Fruit fly (Drosophila melanogaster) whole organism, embryonic: ENCODE measurements around the gene CG46458.
A peak's percentile ranks its signal among the peaks of the same experiment; 100 is the strongest.

Source experiments
- Ada2b ChIP-seq: fragments of 200-800 bp; sonication (Bioruptor generic); IDR thresholded peaks from 2 replicates; pipeline ENCODE4 v1.3.6; 2022; ENCODE audit warnings: missing biosample characterization, missing genetic modification characterization
- CG10274 ChIP-seq: fragments of 200-800 bp; sonication (Bioruptor generic); optimal IDR thresholded peaks from 3 replicates; lab custom pipeline; 2017; ENCODE audit warnings: missing biosample characterization, mild to moderate bottlenecking, missing genetic modification characterization
- CG10462 ChIP-seq: fragments of 200-800 bp; sonication (Bioruptor generic); optimal IDR thresholded peaks from 2 replicates; lab custom pipeline; 2016; ENCODE audit warnings: missing biosample characterization, missing genetic modification characterization
- CG11247 ChIP-seq: fragments of 200-800 bp; sonication (Bioruptor generic); IDR thresholded peaks from 2 replicates; pipeline ENCODE4 v1.3.6; 2022; ENCODE audit warnings: missing biosample characterization, missing genetic modification characterization
- CG11398 ChIP-seq: fragments of 200-800 bp; sonication (Bioruptor generic); optimal IDR thresholded peaks from 2 replicates; lab custom pipeline; 2016; ENCODE audit warnings: missing biosample characterization, missing genetic modification characterization
- CG12769 ChIP-seq: fragments of 200-800 bp; sonication (Bioruptor generic); optimal IDR thresholded peaks from 2 replicates; lab custom pipeline; 2019; ENCODE audit warnings: missing biosample characterization, mild to moderate bottlenecking, missing genetic modification characterization, moderate library complexity
- CG15269 ChIP-seq: fragments of 200-800 bp; sonication (Bioruptor generic); optimal IDR thresholded peaks from 2 replicates; lab custom pipeline; 2018; ENCODE audit warnings: missing biosample characterization, mild to moderate bottlenecking, missing genetic modification characterization, moderate library complexity
- CG1647 ChIP-seq: fragments of 200-800 bp; sonication (Bioruptor generic); optimal IDR thresholded peaks from 3 replicates; lab custom pipeline; 2016; ENCODE audit warnings: missing biosample characterization, missing genetic modification characterization
- CG16779 ChIP-seq: fragments of 200-800 bp; sonication (Bioruptor generic); IDR thresholded peaks from 2 replicates; pipeline ENCODE4 v1.3.6; 2022; ENCODE audit warnings: missing biosample characterization, missing genetic modification characterization
- CG16813 ChIP-seq: fragments of 200-800 bp; sonication (Bioruptor generic); IDR thresholded peaks from 3 replicates; pipeline ENCODE4 v1.3.6; 2022; ENCODE audit warnings: missing biosample characterization, missing genetic modification characterization; ENCODE audit not compliant: partially characterized antibody
- CG17359 ChIP-seq: fragments of 200-800 bp; sonication (Bioruptor generic); optimal IDR thresholded peaks from 3 replicates; lab custom pipeline; 2018; ENCODE audit warnings: missing biosample characterization, mild to moderate bottlenecking, missing genetic modification characterization, moderate library complexity
- CG17829 ChIP-seq: fragments of 200-800 bp; optimal IDR thresholded peaks from 2 replicates; lab custom pipeline; 2019; ENCODE audit warnings: missing biosample characterization, mild to moderate bottlenecking, missing genetic modification characterization, moderate library complexity
- CG18011 ChIP-seq: fragments of 200-800 bp; sonication (Bioruptor generic); optimal IDR thresholded peaks from 2 replicates; lab custom pipeline; 2017; ENCODE audit warnings: missing biosample characterization, missing genetic modification characterization, mild to moderate bottlenecking, moderate library complexity, missing genotype
- CG2120 ChIP-seq: fragments of 200-800 bp; sonication (Bioruptor generic); optimal IDR thresholded peaks from 3 replicates; lab custom pipeline; 2016; ENCODE audit warnings: missing biosample characterization, missing genetic modification characterization
- CG3163 ChIP-seq: fragments of 200-800 bp; sonication (Bioruptor generic); optimal IDR thresholded peaks from 3 replicates; lab custom pipeline; 2016; ENCODE audit warnings: missing biosample characterization, missing genetic modification characterization
- CG3838 ChIP-seq: fragments of 200-800 bp; sonication (Bioruptor generic); optimal IDR thresholded peaks from 3 replicates; lab custom pipeline; 2016; ENCODE audit warnings: missing biosample characterization, missing genetic modification characterization
- CG7271 ChIP-seq: fragments of 200-800 bp; sonication (Bioruptor generic); optimal IDR thresholded peaks from 2 replicates; lab custom pipeline; 2018; ENCODE audit warnings: missing biosample characterization, mild to moderate bottlenecking, missing genetic modification characterization, moderate library complexity
- Ets65A ChIP-seq: fragments of 200-800 bp; sonication (Bioruptor generic); peaks from one replicate; lab custom pipeline; 2016; ENCODE audit warnings: missing biosample characterization, missing genetic modification characterization
- Gug ChIP-seq: fragments of 200-800 bp; sonication (Bioruptor generic); IDR thresholded peaks from 4 replicates; pipeline ENCODE4 v1.3.6; 2022; ENCODE audit warnings: missing biosample characterization, missing genetic modification characterization
- HHEX ChIP-seq: fragments of 200-800 bp; sonication (Bioruptor generic); optimal IDR thresholded peaks from 3 replicates; lab custom pipeline; 2017; ENCODE audit warnings: missing biosample characterization, mild to moderate bottlenecking, missing genetic modification characterization, missing genetic modification reagents
- Hey ChIP-seq: fragments of 200-800 bp; sonication (Bioruptor generic); optimal IDR thresholded peaks from 3 replicates; lab custom pipeline; 2018; ENCODE audit warnings: missing biosample characterization, mild to moderate bottlenecking, missing genetic modification characterization
- Hr39 ChIP-seq: fragments of >200 bp; optimal IDR thresholded peaks from 2 replicates; lab custom pipeline; 2017
- Kr ChIP-seq: fragments of 200-800 bp; sonication (Bioruptor generic); optimal IDR thresholded peaks from 2 replicates; lab custom pipeline; 2017; ENCODE audit warnings: missing biosample characterization, mild to moderate bottlenecking, missing genetic modification characterization
- NK7.1 ChIP-seq: fragments of 200-800 bp; sonication (Bioruptor generic); optimal IDR thresholded peaks from 3 replicates; lab custom pipeline; 2016; ENCODE audit warnings: missing biosample characterization, missing genetic modification characterization
- Ptx1 ChIP-seq: fragments of 200-800 bp; sonication (Bioruptor generic); IDR thresholded peaks from 2 replicates; pipeline ENCODE4 v1.3.6; 2022; ENCODE audit warnings: missing biosample characterization, missing genetic modification characterization
- Sox102F ChIP-seq: fragments of 200-800 bp; sonication (Bioruptor generic); optimal IDR thresholded peaks from 2 replicates; lab custom pipeline; 2018; ENCODE audit warnings: missing biosample characterization, mild to moderate bottlenecking, missing genetic modification characterization, moderate library complexity
- TFAM ChIP-seq: fragments of 200-800 bp; sonication (Bioruptor generic); optimal IDR thresholded peaks from 2 replicates; lab custom pipeline; 2017; ENCODE audit warnings: missing biosample characterization, missing genetic modification characterization, inconsistent platforms
- Trl ChIP-seq, 3 experiments: fragments of >200 bp in 2 of 3; fragments of 200-800 bp in 1 of 3; sonication (Bioruptor generic) in 1 of 3; optimal IDR thresholded peaks; 2 replicates in 1 of 3; 3 replicates in 2 of 3; lab custom pipeline; 2016 to 2017; ENCODE audit warnings: missing biosample characterization in 1 of 3, missing genetic modification characterization in 1 of 3
- al ChIP-seq: fragments of 200-800 bp; sonication (Bioruptor generic); IDR thresholded peaks from 2 replicates; pipeline ENCODE4 v1.3.6; 2022; ENCODE audit warnings: missing biosample characterization, missing genetic modification characterization
- br ChIP-seq: fragments of >200 bp; optimal IDR thresholded peaks from 2 replicates; lab custom pipeline; 2017
- cwo ChIP-seq: fragments of 200-800 bp; sonication (Bioruptor generic); optimal IDR thresholded peaks from 3 replicates; lab custom pipeline; 2017; ENCODE audit warnings: missing biosample characterization, missing genetic modification characterization, mild to moderate bottlenecking, moderate library complexity, missing genetic modification reagents
- danr ChIP-seq: fragments of 200-800 bp; sonication (Bioruptor generic); IDR thresholded peaks from 2 replicates; pipeline ENCODE4 v1.3.6; 2022; ENCODE audit warnings: missing biosample characterization, missing genetic modification characterization
- dati ChIP-seq: fragments of 200-800 bp; sonication (Bioruptor generic); IDR thresholded peaks from 2 replicates; pipeline ENCODE4 v1.3.6; 2022; ENCODE audit warnings: missing biosample characterization, missing genetic modification characterization
- dmrt11E ChIP-seq: fragments of 200-800 bp; sonication (Bioruptor generic); optimal IDR thresholded peaks from 3 replicates; lab custom pipeline; 2018; ENCODE audit warnings: missing biosample characterization, mild to moderate bottlenecking, missing genetic modification characterization, moderate library complexity
- eyg ChIP-seq: fragments of 200-800 bp; sonication (Bioruptor generic); optimal IDR thresholded peaks from 3 replicates; lab custom pipeline; 2016; ENCODE audit warnings: missing biosample characterization, missing genetic modification characterization
- gcm ChIP-seq: fragments of 200-800 bp; sonication (Bioruptor generic); optimal IDR thresholded peaks from 2 replicates; lab custom pipeline; 2019; ENCODE audit warnings: missing biosample characterization, mild to moderate bottlenecking, missing genetic modification characterization, moderate library complexity
- hb ChIP-seq: fragments of 200-800 bp; sonication (Bioruptor generic); IDR thresholded peaks from 3 replicates; pipeline ENCODE4 v1.3.6; 2022; ENCODE audit warnings: missing biosample characterization, missing genetic modification characterization; ENCODE audit not compliant: partially characterized antibody
- hbn ChIP-seq: fragments of 200-800 bp; sonication (Bioruptor generic); IDR thresholded peaks from 2 replicates; pipeline ENCODE4 v1.3.6; 2022; ENCODE audit warnings: missing biosample characterization, missing genetic modification characterization; ENCODE audit not compliant: partially characterized antibody
- hkb ChIP-seq, 2 experiments: fragments of 200-800 bp in 1 of 2; fragments of >200 bp in 1 of 2; sonication (Bioruptor generic) in 1 of 2; IDR thresholded peaks in 1 of 2; optimal IDR thresholded peaks in 1 of 2; 2 replicates each; pipeline versions ENCODE4 v1.3.6 to Lab custom; 2017 to 2022; ENCODE audit warnings: missing biosample characterization in 1 of 2, missing genetic modification characterization in 1 of 2
- ind ChIP-seq: fragments of 200-800 bp; sonication (Bioruptor generic); optimal IDR thresholded peaks from 3 replicates; lab custom pipeline; 2016; ENCODE audit warnings: missing biosample characterization, missing genetic modification characterization
- nom ChIP-seq: fragments of 200-800 bp; sonication (Bioruptor generic); optimal IDR thresholded peaks from 2 replicates; lab custom pipeline; 2017; ENCODE audit warnings: missing biosample characterization, missing genetic modification characterization, mild to moderate bottlenecking, moderate library complexity, missing genetic modification reagents
- pita ChIP-seq: fragments of 200-800 bp; sonication (Bioruptor generic); optimal IDR thresholded peaks from 2 replicates; lab custom pipeline; 2017; ENCODE audit warnings: missing biosample characterization, mild to moderate bottlenecking, missing genetic modification characterization
- sc ChIP-seq, 3 experiments: fragments of >200 bp in 2 of 3; fragments of 200-800 bp in 1 of 3; sonication (Bioruptor generic) in 1 of 3; optimal IDR thresholded peaks; 2 replicates in 2 of 3; 3 replicates in 1 of 3; lab custom pipeline; 2017; ENCODE audit warnings: mild to moderate bottlenecking in 1 of 3, missing biosample characterization in 1 of 3, missing genetic modification characterization in 1 of 3, missing genetic modification reagents in 1 of 3
- sisA ChIP-seq: fragments of 200-800 bp; sonication (Bioruptor generic); IDR thresholded peaks from 2 replicates; pipeline ENCODE4 v1.3.6; 2022; ENCODE audit warnings: missing biosample characterization, missing genetic modification characterization
- stwl ChIP-seq: fragments of 200-800 bp; sonication (Bioruptor generic); optimal IDR thresholded peaks from 3 replicates; lab custom pipeline; 2018; ENCODE audit warnings: missing biosample characterization, mild to moderate bottlenecking, missing genetic modification characterization, moderate library complexity
- usp ChIP-seq: fragments of >200 bp; optimal IDR thresholded peaks from 2 replicates; lab custom pipeline; 2017; ENCODE audit warnings: missing biosample characterization, missing genetic modification characterization
- vnd ChIP-seq: fragments of 200-800 bp; sonication (Bioruptor generic); IDR thresholded peaks from 3 replicates; pipeline ENCODE4 v1.3.6; 2022; ENCODE audit warnings: missing biosample characterization, missing genetic modification characterization; ENCODE audit not compliant: partially characterized antibody
- vvl ChIP-seq: fragments of 200-800 bp; sonication (Bioruptor generic); IDR thresholded peaks from 2 replicates; pipeline ENCODE4 v1.3.6; 2022; ENCODE audit warnings: missing biosample characterization, missing genetic modification characterization
- wor ChIP-seq: fragments of 200-800 bp; sonication (Bioruptor generic); IDR thresholded peaks from 2 replicates; pipeline ENCODE4 v1.3.6; 2022; ENCODE audit warnings: missing biosample characterization, missing genetic modification characterization
- zen2 ChIP-seq: fragments of 200-800 bp; sonication (Bioruptor generic); IDR thresholded peaks from 3 replicates; pipeline ENCODE4 v1.3.6; 2022; ENCODE audit warnings: missing biosample characterization, missing genetic modification characterization; ENCODE audit not compliant: partially characterized antibody
- zfh2 ChIP-seq: fragments of 200-800 bp; sonication (Bioruptor generic); optimal IDR thresholded peaks from 2 replicates; lab custom pipeline; 2016; ENCODE audit warnings: missing biosample characterization, missing genetic modification characterization

Gene CG46458

dm6 chr3R:6919974-6920373 is 38.2 kb downstream of the CG46458 start (continued):
- TF ChIP-seq TFAM (GFP tag; lab: Kevin White, UChicago) = no peak
- peak; percentile 65 for TF ChIP-seq HHEX (GFP tag; lab: Kevin White, UChicago)
- TF ChIP-seq Hey = no peak
- peak; percentile 5 for TF ChIP-seq eyg (GFP tag; lab: Kevin White, UChicago)
- no peak for TF ChIP-seq CG7271 (tag; lab: Kevin White, UChicago)
- no peak for TF ChIP-seq Kr
- peak; percentile 60 for TF ChIP-seq CG2120
- no peak for TF ChIP-seq vnd
- peak; percentile 85 for TF ChIP-seq sisA (GFP tag; lab: Robert Waterston, UW)
- TF ChIP-seq nom (GFP tag; lab: Kevin White, UChicago) = no peak
- TF ChIP-seq sc (optimal IDR thresholded peaks at IDR 0.05; lab: Kevin White, UChicago) = no peak
- TF ChIP-seq sc (GFP tag; optimal IDR thresholded peaks at IDR 0.05; lab: Kevin White, UChicago) = peak; percentile 39
- no peak for TF ChIP-seq pita
- peak; percentile 63 for TF ChIP-seq ind (GFP tag; lab: Kevin White, UChicago)
- peak; percentile 71 for TF ChIP-seq Gug (GFP tag; lab: Robert Waterston, UW)
- TF ChIP-seq CG16813 = no peak
- peak; percentile 83 for TF ChIP-seq Sox102F (GFP tag; lab: Kevin White, UChicago)
- peak; percentile 79 for TF ChIP-seq vvl (GFP tag; lab: Robert Waterston, UW)
- peak; percentile 49 for TF ChIP-seq wor (GFP tag; lab: Robert Waterston, UW)
- TF ChIP-seq CG12769 (tag; lab: Kevin White, UChicago) = peak; percentile 41
- no peak for TF ChIP-seq Trl (optimal IDR thresholded peaks at IDR 0.05; lab: Kevin White, UChicago)
- peak; percentile 48 for TF ChIP-seq Trl (GFP tag; optimal IDR thresholded peaks at IDR 0.05; lab: Kevin White, UChicago)
- no peak for TF ChIP-seq hkb (optimal IDR thresholded peaks at IDR 0.05; lab: Kevin White, UChicago)
- TF ChIP-seq hkb (GFP tag; IDR thresholded peaks at IDR 0.05; lab: Robert Waterston, UW) = peak; percentile 81
- peak; percentile 77 for TF ChIP-seq Ada2b (GFP tag; lab: Robert Waterston, UW)
- peak; percentile 74 for TF ChIP-seq CG17359 (tag; lab: Kevin White, UChicago)
- TF ChIP-seq CG11247 (GFP tag; lab: Robert Waterston, UW) = 0 out of 2 replicates have a peak, but pooled peaks have one; percentile 49
- TF ChIP-seq CG11398 (GFP tag; lab: Kevin White, UChicago) = no peak
- TF ChIP-seq al (GFP tag; lab: Robert Waterston, UW) = 0 out of 2 replicates have a peak, but pooled peaks have one; percentile 14

DNA sequence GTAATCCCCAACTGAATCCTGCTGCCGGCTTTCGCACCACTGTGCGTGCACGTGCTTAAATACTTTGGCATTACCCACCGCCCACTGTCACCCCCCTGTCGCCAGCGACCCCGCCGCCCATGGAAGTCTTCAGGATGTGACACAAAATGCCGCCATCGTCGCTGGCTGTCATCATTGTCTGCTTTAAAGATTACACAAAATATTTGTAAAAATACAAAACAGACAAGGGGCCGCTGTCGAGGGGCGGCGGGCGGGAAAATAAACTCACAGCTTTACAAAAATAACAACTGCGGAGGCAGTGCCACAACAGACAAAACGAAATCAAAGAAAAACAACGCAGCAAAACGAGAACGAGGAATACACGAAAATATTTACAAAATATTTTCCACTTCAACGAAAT is 39.9 kb downstream of the CG46458 start:
- TF ChIP-seq gcm (no peak), Hr39 (lab: Kevin White, UChicago) (no peak), CG3838 (GFP tag; lab: Kevin White, UChicago) (no peak), hb (GFP tag; lab: Robert Waterston, UW) (no peak), CG10274 (GFP tag; lab: Kevin White, UChicago) (no peak), hbn (no peak), Ets65A (GFP tag; lab: Kevin White, UChicago) (peak; percentile 23), Ptx1 (0 out of 2 replicates have a peak, but pooled peaks have one; percentile 5), CG10462 (GFP tag; lab: Kevin White, UChicago) (no peak), CG18011 (GFP tag; lab: Kevin White, UChicago) (no peak), CG15269 (no peak), CG3163 (GFP tag; lab: Kevin White, UChicago) (no peak), zfh2 (GFP tag; lab: Kevin White, UChicago) (no peak), NK7.1 (no peak), dati (GFP tag; lab: Robert Waterston, UW) (no peak), dmrt11E (tag; lab: Kevin White, UChicago) (no peak), danr (no peak), stwl (no peak), zen2 (no peak), CG1647 (GFP tag; lab: Kevin White, UChicago) (no peak), cwo (GFP tag; lab: Kevin White, UChicago) (peak; percentile 9), CG17829 (tag; lab: Kevin White, UChicago) (no peak), br (lab: Kevin White, UChicago) (no peak), usp (GFP tag; lab: Kevin White, UChicago) (no peak), CG16779 (GFP tag; lab: Robert Waterston, UW) (0 out of 2 replicates have a peak, but pooled peaks have one; percentile 9)
